Fruit fly (Drosophila melanogaster) whole organism, embryonic: ENCODE results near the gene CkIIalpha-i3.

Experiments
- B-H1 ChIP-seq: fragments of 200-800 bp; sonication (Bioruptor generic); IDR thresholded peaks from 3 replicates; pipeline ENCODE4 v1.3.6; 2022; ENCODE audit warnings: missing biosample characterization, missing genetic modification characterization
- CG10462 ChIP-seq: fragments of 200-800 bp; sonication (Bioruptor generic); optimal IDR thresholded peaks from 2 replicates; lab custom pipeline; 2016; ENCODE audit warnings: missing biosample characterization, missing genetic modification characterization
- CG11504 ChIP-seq: fragments of 200-800 bp; sonication (Bioruptor generic); optimal IDR thresholded peaks from 3 replicates; lab custom pipeline; 2019; ENCODE audit warnings: missing biosample characterization, mild to moderate bottlenecking, missing genetic modification characterization, moderate library complexity
- CG11695 ChIP-seq: fragments of 200-800 bp; sonication (Bioruptor generic); IDR thresholded peaks from 3 replicates; pipeline ENCODE4 v1.3.6; 2022; ENCODE audit warnings: missing biosample characterization, missing genetic modification characterization
- CG11696 ChIP-seq: fragments of 200-800 bp; sonication (Bioruptor generic); IDR thresholded peaks from 2 replicates; pipeline ENCODE4 v1.3.6; 2022; ENCODE audit warnings: missing biosample characterization, missing genetic modification characterization
- CG11723 ChIP-seq: fragments of 200-800 bp; sonication (Bioruptor generic); optimal IDR thresholded peaks from 2 replicates; lab custom pipeline; 2017; ENCODE audit warnings: missing biosample characterization, mild to moderate bottlenecking, missing genetic modification characterization
- CG12155 ChIP-seq: fragments of 200-800 bp; sonication (Bioruptor generic); optimal IDR thresholded peaks from 3 replicates; lab custom pipeline; 2016; ENCODE audit warnings: missing biosample characterization, missing genetic modification characterization
- CG13775 ChIP-seq: fragments of 200-800 bp; sonication (Bioruptor generic); optimal IDR thresholded peaks from 3 replicates; lab custom pipeline; 2017; ENCODE audit warnings: missing biosample characterization, mild to moderate bottlenecking, missing genetic modification characterization
- CG13894 ChIP-seq: fragments of 200-800 bp; sonication (Bioruptor generic); optimal IDR thresholded peaks from 3 replicates; lab custom pipeline; 2018; ENCODE audit warnings: missing biosample characterization, mild to moderate bottlenecking, missing genetic modification characterization, moderate library complexity
- CG1602 ChIP-seq: fragments of 200-800 bp; sonication (Bioruptor generic); optimal IDR thresholded peaks from 3 replicates; lab custom pipeline; 2016; ENCODE audit warnings: missing biosample characterization, missing genetic modification characterization
- CG1647 ChIP-seq: fragments of 200-800 bp; sonication (Bioruptor generic); optimal IDR thresholded peaks from 3 replicates; lab custom pipeline; 2016; ENCODE audit warnings: missing biosample characterization, missing genetic modification characterization
- CG17829 ChIP-seq: fragments of 200-800 bp; optimal IDR thresholded peaks from 2 replicates; lab custom pipeline; 2019; ENCODE audit warnings: missing biosample characterization, mild to moderate bottlenecking, missing genetic modification characterization, moderate library complexity
- CG18262 ChIP-seq: fragments of 200-800 bp; optimal IDR thresholded peaks from 3 replicates; lab custom pipeline; 2019; ENCODE audit warnings: missing biosample characterization, mild to moderate bottlenecking, missing genetic modification characterization, moderate library complexity
- CG1832 ChIP-seq: fragments of 200-800 bp; sonication (Bioruptor generic); optimal IDR thresholded peaks from 2 replicates; lab custom pipeline; 2017; ENCODE audit warnings: missing biosample characterization, mild to moderate bottlenecking, missing genetic modification characterization, inconsistent platforms
- CG18476 ChIP-seq: fragments of 200-800 bp; sonication (Bioruptor generic); optimal IDR thresholded peaks from 2 replicates; lab custom pipeline; 2016; ENCODE audit warnings: missing biosample characterization, mild to moderate bottlenecking, missing genetic modification characterization
- CG33213 ChIP-seq: fragments of 200-800 bp; sonication (Bioruptor generic); optimal IDR thresholded peaks from 3 replicates; lab custom pipeline; 2016; ENCODE audit warnings: missing biosample characterization, missing genetic modification characterization
- CG34376 ChIP-seq: fragments of 200-800 bp; sonication (Bioruptor generic); optimal IDR thresholded peaks from 2 replicates; lab custom pipeline; 2018; ENCODE audit warnings: missing biosample characterization, mild to moderate bottlenecking, missing genetic modification characterization
- CG3995 ChIP-seq: fragments of 200-800 bp; sonication (Bioruptor generic); optimal IDR thresholded peaks from 3 replicates; lab custom pipeline; 2016; ENCODE audit warnings: missing biosample characterization, missing genetic modification characterization
- CG4404 ChIP-seq: fragments of 200-800 bp; sonication (Bioruptor generic); IDR thresholded peaks from 2 replicates; pipeline ENCODE4 v1.3.6; 2022; ENCODE audit warnings: missing biosample characterization, missing genetic modification characterization
- CG4424 ChIP-seq: fragments of 200-800 bp; sonication (Bioruptor generic); optimal IDR thresholded peaks from 3 replicates; lab custom pipeline; 2016; ENCODE audit warnings: missing biosample characterization, missing genetic modification characterization
- CG5953 ChIP-seq: fragments of 200-800 bp; sonication (Bioruptor generic); IDR thresholded peaks from 2 replicates; pipeline ENCODE4 v1.3.6; 2022; ENCODE audit warnings: missing biosample characterization, missing genetic modification characterization
- CG7928 ChIP-seq: fragments of 200-800 bp; sonication (Bioruptor generic); optimal IDR thresholded peaks from 2 replicates; lab custom pipeline; 2017; ENCODE audit warnings: missing biosample characterization, mild to moderate bottlenecking, missing genetic modification characterization
- CG8359 ChIP-seq: fragments of 200-800 bp; sonication (Bioruptor generic); optimal IDR thresholded peaks from 2 replicates; lab custom pipeline; 2017; ENCODE audit warnings: missing biosample characterization, mild to moderate bottlenecking, missing genetic modification characterization, borderline replicate concordance
- CG8924 ChIP-seq: fragments of 200-800 bp; optimal IDR thresholded peaks from 3 replicates; lab custom pipeline; 2019; ENCODE audit warnings: missing biosample characterization, mild to moderate bottlenecking, missing genetic modification characterization, moderate library complexity
- CG9797 ChIP-seq: fragments of 200-800 bp; sonication (Bioruptor generic); optimal IDR thresholded peaks from 3 replicates; lab custom pipeline; 2018; ENCODE audit warnings: missing biosample characterization, mild to moderate bottlenecking, missing genetic modification characterization
- Doc2 ChIP-seq: fragments of 200-800 bp; sonication (Bioruptor generic); IDR thresholded peaks from 2 replicates; pipeline ENCODE4 v1.3.6; 2022; ENCODE audit warnings: missing biosample characterization, missing genetic modification characterization
- ERR ChIP-seq: fragments of 200-800 bp; sonication (Bioruptor generic); optimal IDR thresholded peaks from 2 replicates; lab custom pipeline; 2016; ENCODE audit warnings: missing biosample characterization, missing genetic modification characterization
- Elba2 ChIP-seq: fragments of 200-800 bp; sonication (Bioruptor generic); optimal IDR thresholded peaks from 3 replicates; lab custom pipeline; 2016; ENCODE audit warnings: missing biosample characterization, missing genetic modification characterization
- Hmx ChIP-seq: fragments of 200-800 bp; sonication (Bioruptor generic); optimal IDR thresholded peaks from 2 replicates; lab custom pipeline; 2016; ENCODE audit warnings: missing biosample characterization, missing genetic modification characterization
- Max ChIP-seq: fragments of 200-800 bp; sonication (Bioruptor generic); optimal IDR thresholded peaks from 2 replicates; lab custom pipeline; 2016; ENCODE audit warnings: missing biosample characterization, mild to moderate bottlenecking, missing genetic modification characterization
- NC2β ChIP-seq: fragments of 200-800 bp; sonication (Bioruptor generic); optimal IDR thresholded peaks from 2 replicates; lab custom pipeline; 2016; ENCODE audit warnings: missing biosample characterization, missing genetic modification characterization
- Pdp1 ChIP-seq, 2 experiments: fragments of 200-800 bp; sonication (Bioruptor generic); optimal IDR thresholded peaks; 3 replicates each; lab custom pipeline; 2016; ENCODE audit warnings: missing biosample characterization in 2 of 2, missing genetic modification characterization in 2 of 2, mild to moderate bottlenecking in 1 of 2, moderate library complexity in 1 of 2
- Ravus ChIP-seq: fragments of 200-800 bp; sonication (Bioruptor generic); IDR thresholded peaks from 2 replicates; pipeline ENCODE4 v1.3.6; 2022; ENCODE audit warnings: missing biosample characterization, missing genetic modification characterization
- Six4 ChIP-seq: fragments of 200-800 bp; sonication (Bioruptor generic); optimal IDR thresholded peaks from 2 replicates; lab custom pipeline; 2016; ENCODE audit warnings: missing biosample characterization, missing genetic modification characterization
- Sox100B ChIP-seq: fragments of 200-800 bp; sonication (Bioruptor generic); optimal IDR thresholded peaks from 3 replicates; lab custom pipeline; 2018; ENCODE audit warnings: missing biosample characterization, mild to moderate bottlenecking, missing genetic modification characterization
- Sox102F ChIP-seq: fragments of 200-800 bp; sonication (Bioruptor generic); optimal IDR thresholded peaks from 2 replicates; lab custom pipeline; 2018; ENCODE audit warnings: missing biosample characterization, mild to moderate bottlenecking, missing genetic modification characterization, moderate library complexity
- aop ChIP-seq: fragments of 200-800 bp; sonication (Bioruptor generic); IDR thresholded peaks from 2 replicates; pipeline ENCODE4 v1.3.6; 2022; ENCODE audit warnings: missing biosample characterization, missing genetic modification characterization
- dan ChIP-seq: fragments of 200-800 bp; sonication (Bioruptor generic); IDR thresholded peaks from 2 replicates; pipeline ENCODE4 v1.3.6; 2022; ENCODE audit warnings: missing biosample characterization, missing genetic modification characterization
- danr ChIP-seq: fragments of 200-800 bp; sonication (Bioruptor generic); IDR thresholded peaks from 2 replicates; pipeline ENCODE4 v1.3.6; 2022; ENCODE audit warnings: missing biosample characterization, missing genetic modification characterization
- dm ChIP-seq: fragments of 200-800 bp; sonication (Bioruptor generic); optimal IDR thresholded peaks from 3 replicates; lab custom pipeline; 2016; ENCODE audit warnings: missing biosample characterization, missing genetic modification characterization
- dmrt99B ChIP-seq: fragments of 200-800 bp; sonication (Bioruptor generic); optimal IDR thresholded peaks from 2 replicates; lab custom pipeline; 2018; ENCODE audit warnings: missing biosample characterization, mild to moderate bottlenecking, missing genetic modification characterization, moderate library complexity
- gcm ChIP-seq: fragments of 200-800 bp; sonication (Bioruptor generic); optimal IDR thresholded peaks from 2 replicates; lab custom pipeline; 2019; ENCODE audit warnings: missing biosample characterization, mild to moderate bottlenecking, missing genetic modification characterization, moderate library complexity
- hkb ChIP-seq, 2 experiments: fragments of 200-800 bp in 1 of 2; fragments of >200 bp in 1 of 2; sonication (Bioruptor generic) in 1 of 2; IDR thresholded peaks in 1 of 2; optimal IDR thresholded peaks in 1 of 2; 2 replicates each; pipeline versions ENCODE4 v1.3.6 to Lab custom; 2017 to 2022; ENCODE audit warnings: missing biosample characterization in 1 of 2, missing genetic modification characterization in 1 of 2
- onecut ChIP-seq: fragments of 200-800 bp; sonication (Bioruptor generic); IDR thresholded peaks from 2 replicates; pipeline ENCODE4 v1.3.6; 2022; ENCODE audit warnings: missing biosample characterization, missing genetic modification characterization
- pan ChIP-seq, 4 experiments: fragments of >200 bp in 3 of 4; fragments of 200-800 bp in 1 of 4; sonication (Bioruptor generic) in 1 of 4; optimal IDR thresholded peaks in 3 of 4; IDR thresholded peaks in 1 of 4; 2 replicates each; pipeline versions ENCODE4 v1.3.6 to Lab custom; 2017 to 2022; ENCODE audit warnings: missing biosample characterization in 2 of 4, missing genetic modification characterization in 2 of 4, mixed read lengths in 1 of 4
- pfk ChIP-seq: fragments of 200-800 bp; sonication (Bioruptor generic); optimal IDR thresholded peaks from 2 replicates; lab custom pipeline; 2018; ENCODE audit warnings: missing biosample characterization, mild to moderate bottlenecking, missing genetic modification characterization, moderate library complexity
- shn ChIP-seq: fragments of 200-800 bp; sonication (Bioruptor generic); optimal IDR thresholded peaks from 3 replicates; lab custom pipeline; 2016; ENCODE audit warnings: missing biosample characterization, missing genetic modification characterization
- tio ChIP-seq: fragments of 200-800 bp; sonication (Bioruptor generic); optimal IDR thresholded peaks from 2 replicates; lab custom pipeline; 2017; ENCODE audit warnings: missing biosample characterization, missing genetic modification characterization, inconsistent platforms
- twi ChIP-seq: fragments of 200-800 bp; optimal IDR thresholded peaks from 2 replicates; lab custom pipeline; 2019; ENCODE audit warnings: missing biosample characterization, mild to moderate bottlenecking, missing genetic modification characterization, moderate library complexity

CkIIalpha-i3 gene

DNA sequence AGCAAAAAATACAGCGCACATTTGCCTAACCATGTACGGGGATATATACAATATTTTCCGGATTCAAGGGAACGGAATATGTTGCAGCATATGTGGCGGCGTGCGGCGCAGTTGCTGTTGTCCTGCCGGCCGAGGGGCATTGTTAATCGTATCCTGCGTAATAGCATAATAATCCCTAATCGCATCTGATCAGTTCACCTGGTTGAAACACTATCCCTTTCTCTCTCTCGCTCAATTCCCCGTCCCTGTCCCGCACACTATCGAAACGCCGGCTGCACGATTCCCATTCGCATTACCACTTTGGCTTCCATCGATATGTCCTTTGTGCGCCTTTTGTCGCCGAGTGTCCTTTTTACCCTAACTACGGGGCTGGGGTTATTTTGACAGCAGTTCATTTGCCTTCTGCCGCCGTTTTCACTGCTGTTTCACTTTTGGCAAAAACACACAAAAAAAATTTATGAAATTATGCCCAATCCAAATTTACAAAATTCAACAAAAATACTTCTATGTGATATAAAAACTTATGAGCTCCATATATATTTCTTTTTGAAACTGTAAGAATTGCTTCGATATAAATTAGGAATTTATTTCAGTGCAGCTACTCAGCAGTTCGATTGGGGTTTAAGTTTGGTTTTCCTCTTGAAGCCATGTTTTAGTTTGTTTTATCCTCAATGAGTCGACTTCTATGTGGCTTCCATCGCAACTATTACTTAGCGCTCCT, 35.0 kb upstream of the CkIIalpha-i3 start (continued):
- TF ChIP-seq CG3995 (no peak), shn (no peak), CG8359 (GFP tag; lab: Kevin White, UChicago) (no peak), pan (optimal IDR thresholded peaks at IDR 0.05; lab: Kevin White, UChicago) (no peak), pan (GFP tag; optimal IDR thresholded peaks at IDR 0.05 in 1 of 2, IDR thresholded peaks at IDR 0.05 in 1 of 2) (peak in 1 of 2 experiments; percentile 33), CG4424 (peak; percentile 76), CG9797 (GFP tag; lab: Kevin White, UChicago) (no peak), CG18476 (peak; percentile 32), CG1647 (GFP tag; lab: Kevin White, UChicago) (peak; percentile 48), CG1602 (GFP tag; lab: Kevin White, UChicago) (peak; percentile 33), Doc2 (no peak), twi (peak; percentile 86), CG18262 (peak; percentile 74), Sox102F (GFP tag; lab: Kevin White, UChicago) (peak; percentile 15), CG33213 (GFP tag; lab: Kevin White, UChicago) (peak; percentile 3), CG10462 (GFP tag; lab: Kevin White, UChicago) (no peak), NC2β (GFP tag; lab: Kevin White, UChicago) (no peak), CG13775 (GFP tag; lab: Kevin White, UChicago) (peak; percentile 49), Six4 (GFP tag; lab: Kevin White, UChicago) (peak; percentile 46), danr (GFP tag; lab: Robert Waterston, UW) (no peak), Hmx (GFP tag; lab: Kevin White, UChicago) (no peak), Elba2 (GFP tag; lab: Kevin White, UChicago) (peak; percentile 26), CG8924 (peak; percentile 50), CG11723 (GFP tag; lab: Kevin White, UChicago) (no peak), CG11696 (no peak), tio (peak; percentile 18), dmrt99B (tag; lab: Kevin White, UChicago) (peak; percentile 57), pfk (GFP tag; lab: Kevin White, UChicago) (no peak), CG1832 (peak; percentile 68), aop (GFP tag; lab: Robert Waterston, UW) (no peak), Pdp1 (GFP tag; optimal IDR thresholded peaks at IDR 0.05; lab: Kevin White, UChicago) (peak; percentile 10 to 67), gcm (GFP tag; lab: Kevin White, UChicago) (peak; percentile 34), Ravus (GFP tag; lab: Robert Waterston, UW) (no peak; the same call in 1 of the 2 replicates), CG11504 (tag; lab: Kevin White, UChicago) (peak; percentile 56), onecut (GFP tag; lab: Robert Waterston, UW) (no peak), CG12155 (GFP tag; lab: Kevin White, UChicago) (peak; percentile 4), CG13894 (tag; lab: Kevin White, UChicago) (no peak), dan (GFP tag; lab: Robert Waterston, UW) (no peak), CG5953 (GFP tag; lab: Robert Waterston, UW) (no peak), CG17829 (peak; percentile 65), CG7928 (GFP tag; lab: Kevin White, UChicago) (no peak), Sox100B (GFP tag; lab: Kevin White, UChicago) (peak; percentile 14), hkb (optimal IDR thresholded peaks at IDR 0.05; lab: Kevin White, UChicago) (no peak), hkb (GFP tag; IDR thresholded peaks at IDR 0.05; lab: Robert Waterston, UW) (peak; percentile 56; the same call in 1 of the 2 replicates), dm (no peak), ERR (GFP tag; lab: Kevin White, UChicago) (no peak), B-H1 (no peak), CG4404 (GFP tag; lab: Robert Waterston, UW) (peak; percentile 64), Max (peak; percentile 5), CG34376 (GFP tag; lab: Kevin White, UChicago) (no peak), CG11695 (GFP tag; lab: Robert Waterston, UW) (0 out of 3 replicates have a peak, but pooled peaks have one; percentile 13)
